Worm (Caenorhabditis elegans) whole organism, early embryonic: Measurements from ENCODE around the gene fut-8.

Experiments used
- tbx-11 ChIP-seq: fragments of 200-800 bp; sonication (Bioruptor generic); IDR thresholded peaks from 2 replicates; pipeline ENCODE4 v1.3.6; 2022; ENCODE audit warnings: missing genetic modification characterization, missing compliant biosample characterization
- tra-4 ChIP-seq: sonication (generic microtip); optimal IDR thresholded peaks from 2 replicates; lab custom pipeline; 2017; ENCODE audit warnings: missing genetic modification characterization, missing compliant biosample characterization

ce11 chrV:6003301-6003700 lies 13.0 kb upstream of the fut-8 start, which contains the start of gene fos-1:
- TF ChIP-seq tbx-11 (GFP tag; lab: Robert Waterston, UW) (no peak), tra-4 (tag; lab: Kevin White, UChicago) (no peak)
